Worm (Caenorhabditis elegans) whole organism, L4/young adult: Measurements from ENCODE around the gene C25F9.10.

Experiments
- W03F9.2 ChIP-seq: fragments of 150-350 bp; optimal IDR thresholded peaks from 2 replicates; lab custom pipeline; 2014; ENCODE audit warnings: missing biosample characterization, missing genetic modification characterization
- dao-5 ChIP-seq: sonication (generic microtip); optimal IDR thresholded peaks from 2 replicates; lab custom pipeline; 2016; ENCODE audit warnings: missing genotype, missing genetic modification characterization, moderate library complexity, missing compliant biosample characterization
- him-1 ChIP-seq: sonication (generic microtip); optimal IDR thresholded peaks from 2 replicates; lab custom pipeline; 2016; ENCODE audit warnings: missing genotype, missing genetic modification reagents, missing genetic modification characterization, missing compliant biosample characterization

- TF ChIP-seq dao-5 (tag; lab: Kevin White, UChicago) = no peak
- no peak for TF ChIP-seq him-1 (tag; lab: Kevin White, UChicago)
- TF ChIP-seq W03F9.2 (tag; lab: Kevin White, UChicago) = no peak
Measured at ce11 chrV:19428097-19428496, 22.6 kb downstream of the C25F9.10 start.
